Fruit fly (Drosophila melanogaster) Kc167 (cell line): Measurements from ENCODE around the gene SP1029.

Experiments used
- Sin3A ChIP-seq: fragments of >200 bp; optimal IDR thresholded peaks from 2 replicates; lab custom pipeline; 2018; ENCODE audit warnings: missing external identifiers
- h ChIP-seq: fragments of >200 bp; optimal IDR thresholded peaks from 3 replicates; lab custom pipeline; 2018; ENCODE audit warnings: missing external identifiers
- insv ChIP-seq: fragments of >200 bp; optimal IDR thresholded peaks from 3 replicates; lab custom pipeline; 2018; ENCODE audit warnings: missing external identifiers

DNA sequence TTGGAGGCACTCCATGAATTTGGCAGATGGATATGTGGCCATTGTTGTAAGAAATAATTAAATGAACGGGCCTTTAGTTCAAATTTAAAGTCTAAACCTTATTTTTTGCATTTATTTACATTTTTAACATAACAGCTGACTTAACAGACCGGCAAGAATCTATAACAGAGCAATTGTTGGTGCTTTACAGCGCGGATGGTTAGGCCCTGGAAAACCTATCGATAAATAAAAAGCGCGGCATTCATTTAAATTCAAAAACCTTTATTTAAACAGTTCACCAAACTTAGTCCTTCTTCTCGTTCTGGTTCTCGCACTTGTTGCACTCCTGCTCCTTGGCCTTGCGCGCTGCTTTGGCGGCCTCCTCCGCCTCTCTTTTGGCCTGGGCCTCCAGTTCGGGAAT, 47.8 kb downstream of the SP1029 start, which contains the start of gene Mesh1:
- TF ChIP-seq h (lab: Kevin White, UChicago): no peak
- TF ChIP-seq insv (lab: Kevin White, UChicago): no peak
- no peak for TF ChIP-seq Sin3A (lab: Kevin White, UChicago)
